Fruit fly (Drosophila melanogaster) whole organism, embryonic: ENCODE results near the gene Dad1.

Source experiments
- Antp ChIP-seq: fragments of 200-800 bp; sonication (Bioruptor generic); optimal IDR thresholded peaks from 3 replicates; lab custom pipeline; 2016; ENCODE audit warnings: missing biosample characterization, missing genetic modification characterization
- CG11085 ChIP-seq: fragments of 200-800 bp; sonication (Bioruptor generic); IDR thresholded peaks from 2 replicates; pipeline ENCODE4 v1.3.6; 2022; ENCODE audit warnings: missing biosample characterization, missing genetic modification characterization
- CG11504 ChIP-seq: fragments of 200-800 bp; sonication (Bioruptor generic); optimal IDR thresholded peaks from 3 replicates; lab custom pipeline; 2019; ENCODE audit warnings: missing biosample characterization, mild to moderate bottlenecking, missing genetic modification characterization, moderate library complexity
- CG12236 ChIP-seq: fragments of 200-800 bp; sonication (Bioruptor generic); optimal IDR thresholded peaks from 2 replicates; lab custom pipeline; 2016; ENCODE audit warnings: missing biosample characterization, missing genetic modification characterization
- CG18262 ChIP-seq: fragments of 200-800 bp; optimal IDR thresholded peaks from 3 replicates; lab custom pipeline; 2019; ENCODE audit warnings: missing biosample characterization, mild to moderate bottlenecking, missing genetic modification characterization, moderate library complexity
- CG2120 ChIP-seq: fragments of 200-800 bp; sonication (Bioruptor generic); optimal IDR thresholded peaks from 3 replicates; lab custom pipeline; 2016; ENCODE audit warnings: missing biosample characterization, missing genetic modification characterization
- CG2875 ChIP-seq: fragments of 200-800 bp; sonication (Bioruptor generic); optimal IDR thresholded peaks from 2 replicates; lab custom pipeline; 2017; ENCODE audit warnings: missing biosample characterization, mild to moderate bottlenecking, missing genetic modification characterization, missing genetic modification reagents
- CG32532 ChIP-seq: fragments of 200-800 bp; sonication (Bioruptor generic); IDR thresholded peaks from 2 replicates; pipeline ENCODE4 v1.3.6; 2022; ENCODE audit warnings: missing biosample characterization, missing genetic modification characterization
- CG4820 ChIP-seq: fragments of 200-800 bp; sonication (Bioruptor generic); optimal IDR thresholded peaks from 3 replicates; lab custom pipeline; 2016; ENCODE audit warnings: missing biosample characterization, missing genetic modification characterization
- CG6175 ChIP-seq: fragments of 200-800 bp; sonication (Bioruptor generic); IDR thresholded peaks from 3 replicates; pipeline ENCODE4 v1.3.6; 2022; ENCODE audit warnings: missing biosample characterization, missing genetic modification characterization
- CG7786 ChIP-seq: fragments of 200-800 bp; sonication (Bioruptor generic); optimal IDR thresholded peaks from 2 replicates; lab custom pipeline; 2016; ENCODE audit warnings: missing biosample characterization, missing genetic modification characterization
- CG8281 ChIP-seq: fragments of 200-800 bp; sonication (Bioruptor generic); optimal IDR thresholded peaks from 2 replicates; lab custom pipeline; 2018; ENCODE audit warnings: missing biosample characterization, mild to moderate bottlenecking, missing genetic modification characterization, moderate library complexity
- CG8359 ChIP-seq: fragments of 200-800 bp; sonication (Bioruptor generic); optimal IDR thresholded peaks from 2 replicates; lab custom pipeline; 2017; ENCODE audit warnings: missing biosample characterization, mild to moderate bottlenecking, missing genetic modification characterization, borderline replicate concordance
- CG8944 ChIP-seq: fragments of 200-800 bp; sonication (Bioruptor generic); optimal IDR thresholded peaks from 3 replicates; lab custom pipeline; 2016; ENCODE audit warnings: missing biosample characterization, missing genetic modification characterization
- CG9727 ChIP-seq: fragments of 200-800 bp; sonication (Bioruptor generic); optimal IDR thresholded peaks from 3 replicates; lab custom pipeline; 2017; ENCODE audit warnings: missing biosample characterization, mild to moderate bottlenecking, missing genetic modification characterization
- CG9797 ChIP-seq: fragments of 200-800 bp; sonication (Bioruptor generic); optimal IDR thresholded peaks from 3 replicates; lab custom pipeline; 2018; ENCODE audit warnings: missing biosample characterization, mild to moderate bottlenecking, missing genetic modification characterization
- CG9817 ChIP-seq: fragments of 200-800 bp; sonication (Bioruptor generic); optimal IDR thresholded peaks from 2 replicates; lab custom pipeline; 2018; ENCODE audit warnings: missing biosample characterization, mild to moderate bottlenecking, missing genetic modification characterization, moderate library complexity
- CG9932 ChIP-seq: fragments of 200-800 bp; sonication (Bioruptor generic); IDR thresholded peaks from 2 replicates; pipeline ENCODE4 v1.3.6; 2022; ENCODE audit warnings: missing biosample characterization, missing genetic modification characterization
- Dip2 ChIP-seq: fragments of 200-800 bp; sonication (Bioruptor generic); IDR thresholded peaks from 2 replicates; pipeline ENCODE4 v1.3.6; 2022; ENCODE audit warnings: missing biosample characterization, missing genetic modification characterization
- Dp ChIP-seq: fragments of 200-800 bp; sonication (Bioruptor generic); optimal IDR thresholded peaks from 2 replicates; lab custom pipeline; 2018; ENCODE audit warnings: missing biosample characterization, mild to moderate bottlenecking, missing genetic modification characterization, moderate library complexity
- Ets65A ChIP-seq: fragments of 200-800 bp; sonication (Bioruptor generic); peaks from one replicate; lab custom pipeline; 2016; ENCODE audit warnings: missing biosample characterization, missing genetic modification characterization
- GATAe ChIP-seq: fragments of 200-800 bp; sonication (Bioruptor generic); conservative IDR thresholded peaks from 2 replicates; pipeline ENCODE4 v1.3.6; 2022; ENCODE audit warnings: missing biosample characterization, missing genetic modification characterization
- HLH3B ChIP-seq: fragments of 200-800 bp; sonication (Bioruptor generic); IDR thresholded peaks from 2 replicates; pipeline ENCODE4 v1.3.6; 2022; ENCODE audit warnings: missing biosample characterization, missing genetic modification characterization
- HmgD ChIP-seq: fragments of 200-800 bp; sonication (Bioruptor generic); optimal IDR thresholded peaks from 3 replicates; lab custom pipeline; 2016; ENCODE audit warnings: missing biosample characterization, missing genetic modification characterization
- Lim3 ChIP-seq: fragments of 200-800 bp; sonication (Bioruptor generic); IDR thresholded peaks from 2 replicates; pipeline ENCODE4 v1.3.6; 2022; ENCODE audit warnings: missing biosample characterization, missing genetic modification characterization
- Mad ChIP-seq: fragments of 200-800 bp; sonication (Bioruptor generic); optimal IDR thresholded peaks from 2 replicates; lab custom pipeline; 2016; ENCODE audit warnings: missing biosample characterization, missing genetic modification characterization
- NC2β ChIP-seq: fragments of 200-800 bp; sonication (Bioruptor generic); optimal IDR thresholded peaks from 2 replicates; lab custom pipeline; 2016; ENCODE audit warnings: missing biosample characterization, missing genetic modification characterization
- Ssrp ChIP-seq: fragments of 200-800 bp; sonication (Bioruptor generic); optimal IDR thresholded peaks from 2 replicates; lab custom pipeline; 2018; ENCODE audit warnings: missing biosample characterization, mild to moderate bottlenecking, missing genetic modification characterization, moderate library complexity
- Xrp1 ChIP-seq: fragments of 200-800 bp; sonication (Bioruptor generic); IDR thresholded peaks from 2 replicates; pipeline ENCODE4 v1.3.6; 2022; ENCODE audit warnings: missing biosample characterization, missing genetic modification characterization
- bsh ChIP-seq, 2 experiments: fragments of 200-800 bp; sonication (Bioruptor generic); optimal IDR thresholded peaks; 2 replicates each; lab custom pipeline; 2017 to 2018; ENCODE audit warnings: mild to moderate bottlenecking in 2 of 2, missing biosample characterization in 2 of 2, missing genetic modification characterization in 2 of 2, moderate library complexity in 1 of 2
- btn ChIP-seq: fragments of 200-800 bp; sonication (Bioruptor generic); optimal IDR thresholded peaks from 2 replicates; lab custom pipeline; 2016; ENCODE audit warnings: missing biosample characterization, missing genetic modification characterization
- chm ChIP-seq: fragments of 200-800 bp; sonication (Bioruptor generic); IDR thresholded peaks from 2 replicates; pipeline ENCODE4 v1.3.6; 2022; ENCODE audit warnings: missing biosample characterization, missing genetic modification characterization
- en ChIP-seq: fragments of 200-800 bp; sonication (Bioruptor generic); optimal IDR thresholded peaks from 2 replicates; lab custom pipeline; 2016; ENCODE audit warnings: missing biosample characterization, missing genetic modification characterization
- ewg ChIP-seq: fragments of 200-800 bp; sonication (Bioruptor generic); optimal IDR thresholded peaks from 3 replicates; lab custom pipeline; 2017; ENCODE audit warnings: mild to moderate bottlenecking, missing biosample characterization, missing genetic modification reagents, missing genetic modification characterization
- exex ChIP-seq: fragments of 200-800 bp; sonication (Bioruptor generic); optimal IDR thresholded peaks from 4 replicates; lab custom pipeline; 2018; ENCODE audit warnings: missing biosample characterization, mild to moderate bottlenecking, missing genetic modification characterization, moderate library complexity
- gcm ChIP-seq: fragments of 200-800 bp; sonication (Bioruptor generic); optimal IDR thresholded peaks from 2 replicates; lab custom pipeline; 2019; ENCODE audit warnings: missing biosample characterization, mild to moderate bottlenecking, missing genetic modification characterization, moderate library complexity
- grau ChIP-seq: fragments of 200-800 bp; optimal IDR thresholded peaks from 3 replicates; lab custom pipeline; 2019; ENCODE audit warnings: missing biosample characterization, mild to moderate bottlenecking, missing genetic modification characterization, moderate library complexity
- ind ChIP-seq: fragments of 200-800 bp; sonication (Bioruptor generic); optimal IDR thresholded peaks from 3 replicates; lab custom pipeline; 2016; ENCODE audit warnings: missing biosample characterization, missing genetic modification characterization
- inv ChIP-seq: fragments of 200-800 bp; sonication (Bioruptor generic); IDR thresholded peaks from 2 replicates; pipeline ENCODE4 v1.3.6; 2022; ENCODE audit warnings: missing biosample characterization, missing genetic modification characterization; ENCODE audit not compliant: partially characterized antibody
- lbe ChIP-seq: fragments of 200-800 bp; sonication (Bioruptor generic); optimal IDR thresholded peaks from 2 replicates; lab custom pipeline; 2016; ENCODE audit warnings: missing biosample characterization, mild to moderate bottlenecking, missing genetic modification characterization
- otp ChIP-seq: fragments of 200-800 bp; sonication (Bioruptor generic); IDR thresholded peaks from 3 replicates; pipeline ENCODE4, ENCODE4 v1.3.6; 2022; ENCODE audit warnings: missing biosample characterization, missing genetic modification characterization
- psq ChIP-seq: fragments of 200-800 bp; sonication (Bioruptor generic); optimal IDR thresholded peaks from 2 replicates; lab custom pipeline; 2017; ENCODE audit warnings: missing biosample characterization, missing genetic modification characterization
- pum ChIP-seq: fragments of 200-800 bp; sonication (Bioruptor generic); optimal IDR thresholded peaks from 2 replicates; lab custom pipeline; 2016; ENCODE audit warnings: missing biosample characterization, missing genetic modification characterization
- sim ChIP-seq: fragments of 200-800 bp; sonication (Bioruptor generic); IDR thresholded peaks from 2 replicates; pipeline ENCODE4 v1.3.6; 2022; ENCODE audit warnings: missing biosample characterization, missing genetic modification characterization
- sqz ChIP-seq: fragments of 200-800 bp; sonication (Bioruptor generic); optimal IDR thresholded peaks from 3 replicates; lab custom pipeline; 2018; ENCODE audit warnings: missing biosample characterization, mild to moderate bottlenecking, missing genetic modification characterization
- stc ChIP-seq: fragments of 200-800 bp; sonication (Bioruptor generic); IDR thresholded peaks from 2 replicates; pipeline ENCODE4 v1.3.6; 2022; ENCODE audit warnings: missing biosample characterization, missing genetic modification characterization
- stwl ChIP-seq: fragments of 200-800 bp; sonication (Bioruptor generic); optimal IDR thresholded peaks from 3 replicates; lab custom pipeline; 2018; ENCODE audit warnings: missing biosample characterization, mild to moderate bottlenecking, missing genetic modification characterization, moderate library complexity
- tin ChIP-seq: fragments of 200-800 bp; sonication (Bioruptor generic); optimal IDR thresholded peaks from 3 replicates; lab custom pipeline; 2016; ENCODE audit warnings: missing biosample characterization, missing genetic modification characterization
- trh ChIP-seq: fragments of 200-800 bp; sonication (Bioruptor generic); optimal IDR thresholded peaks from 2 replicates; lab custom pipeline; 2016; ENCODE audit warnings: missing biosample characterization, missing genetic modification characterization
- ttk ChIP-seq: fragments of 200-800 bp; sonication (Bioruptor generic); IDR thresholded peaks from 2 replicates; pipeline ENCODE4 v2.1.2; 2022; ENCODE audit warnings: missing biosample characterization, missing genetic modification characterization

Dad1 gene

DNA sequence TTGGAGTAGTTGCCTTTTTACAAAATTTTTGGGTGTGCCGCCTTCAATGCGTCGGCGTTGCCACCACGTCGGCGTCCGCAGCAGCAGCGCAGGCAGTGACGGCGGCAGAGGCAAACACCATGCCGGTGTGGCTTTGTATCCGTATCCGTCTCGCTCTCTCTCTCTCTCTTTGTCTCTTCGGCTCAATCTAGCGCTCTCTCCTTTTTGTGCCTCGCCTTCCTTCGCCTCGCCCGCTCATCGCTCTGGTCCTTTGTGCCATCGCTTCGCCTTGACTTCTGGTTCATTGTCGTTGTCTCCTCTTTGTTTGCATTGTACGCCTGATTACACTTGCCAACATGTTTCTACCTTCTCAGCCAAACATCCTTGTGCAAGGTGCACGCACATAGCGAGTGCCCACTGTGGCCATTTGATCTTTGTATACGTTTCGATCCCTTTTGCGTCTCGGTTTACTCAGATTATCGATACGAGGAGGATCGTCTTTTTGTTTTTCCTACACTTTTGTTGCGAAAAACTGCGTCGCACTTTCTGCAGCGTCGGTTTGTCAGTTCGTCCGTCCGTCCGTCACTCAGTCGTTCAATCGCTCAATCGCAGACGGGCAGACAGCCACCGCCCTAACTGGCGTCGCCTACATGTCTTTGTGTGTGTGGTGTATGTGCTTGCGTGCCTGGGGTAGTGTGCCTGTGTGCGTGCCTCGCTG, 32.6 kb upstream of the Dad1 start (continued):
- peak; percentile 31; the same call in 1 of the 2 replicates for TF ChIP-seq CG9932 (GFP tag; lab: Robert Waterston, UW)
- TF ChIP-seq CG9797 (GFP tag; lab: Kevin White, UChicago), result no peak
- no peak for TF ChIP-seq CG11504
- peak; percentile 29 for TF ChIP-seq btn (GFP tag; lab: Kevin White, UChicago)
- TF ChIP-seq sqz (GFP tag; lab: Kevin White, UChicago), result no peak
- no peak for TF ChIP-seq Mad (GFP tag; lab: Kevin White, UChicago)
- TF ChIP-seq Ets65A (GFP tag; lab: Kevin White, UChicago), result peak; percentile 62
- TF ChIP-seq CG8281 (tag; lab: Kevin White, UChicago), result peak; percentile 100
- TF ChIP-seq tin, result peak; percentile 5
- peak; percentile 57 for TF ChIP-seq HmgD (GFP tag; lab: Kevin White, UChicago)
- peak; percentile 30 for TF ChIP-seq ewg (GFP tag; lab: Kevin White, UChicago)
- peak; percentile 34 for TF ChIP-seq CG2120 (GFP tag; lab: Kevin White, UChicago)
- TF ChIP-seq Lim3 (GFP tag; lab: Robert Waterston, UW), result no peak
- peak; percentile 69 for TF ChIP-seq psq
- TF ChIP-seq sim (GFP tag; lab: Robert Waterston, UW), result 0 out of 2 replicates have a peak, but pooled peaks have one; percentile 5
- TF ChIP-seq CG2875, result no peak
- 0 out of 2 replicates have a peak, but pooled peaks have one; percentile 4 for TF ChIP-seq HLH3B (GFP tag; lab: Robert Waterston, UW)
- no peak for TF ChIP-seq ind (GFP tag; lab: Kevin White, UChicago)
- peak; percentile 6 for TF ChIP-seq stwl
- TF ChIP-seq ttk (GFP tag; lab: Robert Waterston, UW), result no peak
- peak; percentile 8 for TF ChIP-seq pum (GFP tag; lab: Kevin White, UChicago)
- TF ChIP-seq otp (GFP tag; lab: Robert Waterston, UW), result peak; percentile 36; the same call in 1 of the 3 replicates
- TF ChIP-seq trh (GFP tag; lab: Kevin White, UChicago), result no peak
- TF ChIP-seq stc (GFP tag; lab: Robert Waterston, UW), result no peak
- TF ChIP-seq exex, result no peak
- TF ChIP-seq GATAe (GFP tag; lab: Robert Waterston, UW), result no peak
- no peak for TF ChIP-seq CG18262 (tag; lab: Kevin White, UChicago)
- peak; percentile 36; the same call in 1 of the 2 replicates for TF ChIP-seq Xrp1 (GFP tag; lab: Robert Waterston, UW)
- TF ChIP-seq Dp (GFP tag; lab: Kevin White, UChicago), result peak; percentile 35
- no peak for TF ChIP-seq inv (GFP tag; lab: Robert Waterston, UW)
- 0 out of 2 replicates have a peak, but pooled peaks have one; percentile 41 for TF ChIP-seq CG32532 (GFP tag; lab: Robert Waterston, UW)
- TF ChIP-seq Antp (GFP tag; lab: Kevin White, UChicago), result peak; percentile 9
- peak; percentile 94 for TF ChIP-seq grau
- no peak for TF ChIP-seq CG11085 (GFP tag; lab: Robert Waterston, UW)
- no peak for TF ChIP-seq CG8359 (GFP tag; lab: Kevin White, UChicago)
- peak; percentile 22 for TF ChIP-seq CG9727
- no peak for TF ChIP-seq CG8944 (GFP tag; lab: Kevin White, UChicago)
- no peak for TF ChIP-seq NC2β
- no peak for TF ChIP-seq CG4820
- peak; percentile 16 for TF ChIP-seq CG12236 (GFP tag; lab: Kevin White, UChicago)
- no peak for TF ChIP-seq CG7786
- TF ChIP-seq CG6175 (GFP tag; lab: Robert Waterston, UW), result no peak
- TF ChIP-seq Dip2 (GFP tag; lab: Robert Waterston, UW), result no peak
- peak; percentile 55 for TF ChIP-seq lbe
- TF ChIP-seq bsh (GFP tag; optimal IDR thresholded peaks at IDR 0.05; lab: Kevin White, UChicago), result peak in 1 of 2 experiments; percentile 70
- TF ChIP-seq gcm (GFP tag; lab: Kevin White, UChicago), result peak; percentile 21
- no peak for TF ChIP-seq CG9817 (tag; lab: Kevin White, UChicago)
- TF ChIP-seq Ssrp (tag; lab: Kevin White, UChicago), result no peak
- no peak for TF ChIP-seq en
- TF ChIP-seq chm (GFP tag; lab: Robert Waterston, UW), result peak; percentile 47
